Fruit fly (Drosophila melanogaster) whole organism, embryonic: ENCODE data around the gene CG34125.

Source experiments
- Abd-B ChIP-seq: fragments of 200-800 bp; sonication (Bioruptor generic); optimal IDR thresholded peaks from 2 replicates; lab custom pipeline; 2018; ENCODE audit warnings: missing biosample characterization, mild to moderate bottlenecking, missing genetic modification characterization, moderate library complexity
- Bdp1 ChIP-seq: fragments of 200-800 bp; sonication (Bioruptor generic); optimal IDR thresholded peaks from 3 replicates; lab custom pipeline; 2016; ENCODE audit warnings: missing biosample characterization, missing genetic modification characterization
- BtbVII ChIP-seq: fragments of 200-800 bp; sonication (Bioruptor generic); optimal IDR thresholded peaks from 3 replicates; lab custom pipeline; 2017; ENCODE audit warnings: missing biosample characterization, mild to moderate bottlenecking, missing genetic modification characterization
- CG1024 ChIP-seq: fragments of 200-800 bp; sonication (Bioruptor generic); IDR thresholded peaks from 2 replicates; pipeline ENCODE4 v1.3.6; 2022; ENCODE audit warnings: missing biosample characterization, missing genetic modification characterization
- CG10565 ChIP-seq: fragments of 200-800 bp; sonication (Bioruptor generic); optimal IDR thresholded peaks from 3 replicates; lab custom pipeline; 2016; ENCODE audit warnings: missing biosample characterization, mild to moderate bottlenecking, missing genetic modification characterization
- CG10654 ChIP-seq: fragments of 200-800 bp; sonication (Bioruptor generic); optimal IDR thresholded peaks from 2 replicates; lab custom pipeline; 2016; ENCODE audit warnings: missing biosample characterization, missing genetic modification characterization
- CG11093 ChIP-seq: fragments of 200-800 bp; sonication (Bioruptor generic); IDR thresholded peaks from 3 replicates; pipeline ENCODE4 v1.3.6; 2022; ENCODE audit warnings: missing biosample characterization, missing genetic modification characterization
- CG11696 ChIP-seq: fragments of 200-800 bp; sonication (Bioruptor generic); IDR thresholded peaks from 2 replicates; pipeline ENCODE4 v1.3.6; 2022; ENCODE audit warnings: missing biosample characterization, missing genetic modification characterization
- CG14710 ChIP-seq: fragments of 200-800 bp; sonication (Bioruptor generic); optimal IDR thresholded peaks from 3 replicates; lab custom pipeline; 2019; ENCODE audit warnings: missing biosample characterization, mild to moderate bottlenecking, missing genetic modification characterization, moderate library complexity
- CG16815 ChIP-seq: fragments of 200-800 bp; sonication (Bioruptor generic); optimal IDR thresholded peaks from 3 replicates; lab custom pipeline; 2017; ENCODE audit warnings: missing biosample characterization, mild to moderate bottlenecking, missing genetic modification characterization
- CG16863 ChIP-seq: fragments of 200-800 bp; sonication (Bioruptor generic); optimal IDR thresholded peaks from 3 replicates; lab custom pipeline; 2016; ENCODE audit warnings: missing biosample characterization, missing genetic modification characterization
- CG17802 ChIP-seq: fragments of 200-800 bp; sonication (Bioruptor generic); optimal IDR thresholded peaks from 2 replicates; lab custom pipeline; 2018; ENCODE audit warnings: missing biosample characterization, mild to moderate bottlenecking, missing genetic modification characterization, moderate library complexity
- CG18476 ChIP-seq: fragments of 200-800 bp; sonication (Bioruptor generic); optimal IDR thresholded peaks from 2 replicates; lab custom pipeline; 2016; ENCODE audit warnings: missing biosample characterization, mild to moderate bottlenecking, missing genetic modification characterization
- CG2712 ChIP-seq: fragments of 200-800 bp; optimal IDR thresholded peaks from 3 replicates; lab custom pipeline; 2019; ENCODE audit warnings: missing biosample characterization, mild to moderate bottlenecking, missing genetic modification characterization, moderate library complexity
- CG3407 ChIP-seq: fragments of 200-800 bp; sonication (Bioruptor generic); optimal IDR thresholded peaks from 2 replicates; lab custom pipeline; 2018; ENCODE audit warnings: missing biosample characterization, mild to moderate bottlenecking, missing genetic modification characterization
- CG6175 ChIP-seq: fragments of 200-800 bp; sonication (Bioruptor generic); IDR thresholded peaks from 3 replicates; pipeline ENCODE4 v1.3.6; 2022; ENCODE audit warnings: missing biosample characterization, missing genetic modification characterization
- CG6654 ChIP-seq: fragments of 200-800 bp; sonication (Bioruptor generic); optimal IDR thresholded peaks from 2 replicates; lab custom pipeline; 2017; ENCODE audit warnings: missing biosample characterization, mild to moderate bottlenecking, missing genetic modification characterization
- CG7271 ChIP-seq: fragments of 200-800 bp; sonication (Bioruptor generic); optimal IDR thresholded peaks from 2 replicates; lab custom pipeline; 2018; ENCODE audit warnings: missing biosample characterization, mild to moderate bottlenecking, missing genetic modification characterization, moderate library complexity
- CG8089 ChIP-seq: fragments of 200-800 bp; sonication (Bioruptor generic); optimal IDR thresholded peaks from 3 replicates; lab custom pipeline; 2016; ENCODE audit warnings: missing biosample characterization, missing genetic modification characterization
- CG8359 ChIP-seq: fragments of 200-800 bp; sonication (Bioruptor generic); optimal IDR thresholded peaks from 2 replicates; lab custom pipeline; 2017; ENCODE audit warnings: missing biosample characterization, mild to moderate bottlenecking, missing genetic modification characterization, borderline replicate concordance
- CG8765 ChIP-seq: fragments of 200-800 bp; sonication (Bioruptor generic); IDR thresholded peaks from 2 replicates; pipeline ENCODE4 v1.3.6; 2022; ENCODE audit warnings: missing biosample characterization, missing genetic modification characterization
- CoRest ChIP-seq: fragments of 200-800 bp; sonication (Bioruptor generic); optimal IDR thresholded peaks from 3 replicates; lab custom pipeline; 2018; ENCODE audit warnings: missing biosample characterization, mild to moderate bottlenecking, missing genetic modification characterization, moderate library complexity
- CrebB ChIP-seq: fragments of 200-800 bp; sonication (Bioruptor generic); optimal IDR thresholded peaks from 3 replicates; lab custom pipeline; 2018; ENCODE audit warnings: missing biosample characterization, mild to moderate bottlenecking, missing genetic modification characterization
- Dll ChIP-seq: fragments of 200-800 bp; sonication (Bioruptor generic); IDR thresholded peaks from 4 replicates; pipeline ENCODE4 v1.3.6; 2022; ENCODE audit warnings: missing biosample characterization, missing genetic modification characterization; ENCODE audit not compliant: partially characterized antibody
- Ets97D ChIP-seq: fragments of 200-800 bp; sonication (Bioruptor generic); optimal IDR thresholded peaks from 3 replicates; lab custom pipeline; 2016; ENCODE audit warnings: missing biosample characterization, missing genetic modification characterization
- Gug ChIP-seq: fragments of 200-800 bp; sonication (Bioruptor generic); IDR thresholded peaks from 4 replicates; pipeline ENCODE4 v1.3.6; 2022; ENCODE audit warnings: missing biosample characterization, missing genetic modification characterization
- HmgZ ChIP-seq: fragments of 200-800 bp; sonication (Bioruptor generic); optimal IDR thresholded peaks from 2 replicates; lab custom pipeline; 2018; ENCODE audit warnings: missing biosample characterization, mild to moderate bottlenecking, missing genetic modification characterization
- Med ChIP-seq: fragments of 200-800 bp; sonication (Bioruptor generic); peaks from one replicate; lab custom pipeline; 2016; ENCODE audit warnings: missing biosample characterization, missing genetic modification characterization, mild to moderate bottlenecking, inconsistent platforms, moderate library complexity
- Nf-YB ChIP-seq: fragments of 200-800 bp; sonication (Bioruptor generic); optimal IDR thresholded peaks from 3 replicates; lab custom pipeline; 2019; ENCODE audit warnings: missing biosample characterization, mild to moderate bottlenecking, missing genetic modification characterization, moderate library complexity
- Nf-YC ChIP-seq: fragments of 200-800 bp; optimal IDR thresholded peaks from 3 replicates; lab custom pipeline; 2019; ENCODE audit warnings: missing biosample characterization, mild to moderate bottlenecking, missing genetic modification characterization, moderate library complexity
- TFAM ChIP-seq: fragments of 200-800 bp; sonication (Bioruptor generic); optimal IDR thresholded peaks from 2 replicates; lab custom pipeline; 2017; ENCODE audit warnings: missing biosample characterization, missing genetic modification characterization, inconsistent platforms
- al ChIP-seq: fragments of 200-800 bp; sonication (Bioruptor generic); IDR thresholded peaks from 2 replicates; pipeline ENCODE4 v1.3.6; 2022; ENCODE audit warnings: missing biosample characterization, missing genetic modification characterization
- br ChIP-seq: fragments of >200 bp; optimal IDR thresholded peaks from 2 replicates; lab custom pipeline; 2017
- caup ChIP-seq: fragments of 200-800 bp; sonication (Bioruptor generic); optimal IDR thresholded peaks from 3 replicates; lab custom pipeline; 2017; ENCODE audit warnings: missing biosample characterization, mild to moderate bottlenecking, missing genetic modification characterization, moderate library complexity; ENCODE audit not compliant: severe bottlenecking
- ci ChIP-seq: fragments of 200-800 bp; sonication (Bioruptor generic); IDR thresholded peaks from 3 replicates; pipeline ENCODE4 v1.3.6; 2022; ENCODE audit warnings: missing biosample characterization, missing genetic modification characterization
- emc ChIP-seq: fragments of 200-800 bp; sonication (Bioruptor generic); optimal IDR thresholded peaks from 2 replicates; lab custom pipeline; 2016; ENCODE audit warnings: missing biosample characterization, missing genetic modification characterization
- fd64A ChIP-seq: fragments of 200-800 bp; sonication (Bioruptor generic); optimal IDR thresholded peaks from 3 replicates; lab custom pipeline; 2018; ENCODE audit warnings: missing biosample characterization, mild to moderate bottlenecking, missing genetic modification characterization
- h ChIP-seq: fragments of >200 bp; optimal IDR thresholded peaks from 2 replicates; lab custom pipeline; 2017
- hb ChIP-seq: fragments of 200-800 bp; sonication (Bioruptor generic); IDR thresholded peaks from 3 replicates; pipeline ENCODE4 v1.3.6; 2022; ENCODE audit warnings: missing biosample characterization, missing genetic modification characterization; ENCODE audit not compliant: partially characterized antibody
- her ChIP-seq: fragments of 200-800 bp; sonication (Bioruptor generic); optimal IDR thresholded peaks from 2 replicates; lab custom pipeline; 2016; ENCODE audit warnings: missing biosample characterization, missing genetic modification characterization
- inv ChIP-seq: fragments of 200-800 bp; sonication (Bioruptor generic); IDR thresholded peaks from 2 replicates; pipeline ENCODE4 v1.3.6; 2022; ENCODE audit warnings: missing biosample characterization, missing genetic modification characterization; ENCODE audit not compliant: partially characterized antibody
- p53 ChIP-seq: fragments of 200-800 bp; sonication (Bioruptor generic); optimal IDR thresholded peaks from 2 replicates; lab custom pipeline; 2016; ENCODE audit warnings: missing biosample characterization, missing genetic modification characterization
- pan ChIP-seq, 4 experiments: fragments of >200 bp in 3 of 4; fragments of 200-800 bp in 1 of 4; sonication (Bioruptor generic) in 1 of 4; optimal IDR thresholded peaks in 3 of 4; IDR thresholded peaks in 1 of 4; 2 replicates each; pipeline versions ENCODE4 v1.3.6 to Lab custom; 2017 to 2022; ENCODE audit warnings: missing biosample characterization in 2 of 4, missing genetic modification characterization in 2 of 4, mixed read lengths in 1 of 4
- pho ChIP-seq: fragments of 200-800 bp; sonication (Bioruptor generic); optimal IDR thresholded peaks from 2 replicates; lab custom pipeline; 2016; ENCODE audit warnings: missing biosample characterization, missing genetic modification characterization
- salm ChIP-seq: fragments of 200-800 bp; sonication (Bioruptor generic); optimal IDR thresholded peaks from 2 replicates; lab custom pipeline; 2018; ENCODE audit warnings: missing biosample characterization, mild to moderate bottlenecking, missing genetic modification characterization
- sug ChIP-seq: fragments of 200-800 bp; optimal IDR thresholded peaks from 2 replicates; lab custom pipeline; 2019; ENCODE audit warnings: missing biosample characterization, mild to moderate bottlenecking, missing genetic modification characterization, moderate library complexity
- ttk ChIP-seq: fragments of 200-800 bp; sonication (Bioruptor generic); IDR thresholded peaks from 2 replicates; pipeline ENCODE4 v2.1.2; 2022; ENCODE audit warnings: missing biosample characterization, missing genetic modification characterization
- tx ChIP-seq: fragments of 200-800 bp; sonication (Bioruptor generic); optimal IDR thresholded peaks from 2 replicates; lab custom pipeline; 2016; ENCODE audit warnings: missing biosample characterization, missing genetic modification characterization
- wek ChIP-seq: fragments of 200-800 bp; sonication (Bioruptor generic); optimal IDR thresholded peaks from 3 replicates; lab custom pipeline; 2018; ENCODE audit warnings: missing biosample characterization, mild to moderate bottlenecking, missing genetic modification characterization, moderate library complexity

The CG34125 gene

DNA sequence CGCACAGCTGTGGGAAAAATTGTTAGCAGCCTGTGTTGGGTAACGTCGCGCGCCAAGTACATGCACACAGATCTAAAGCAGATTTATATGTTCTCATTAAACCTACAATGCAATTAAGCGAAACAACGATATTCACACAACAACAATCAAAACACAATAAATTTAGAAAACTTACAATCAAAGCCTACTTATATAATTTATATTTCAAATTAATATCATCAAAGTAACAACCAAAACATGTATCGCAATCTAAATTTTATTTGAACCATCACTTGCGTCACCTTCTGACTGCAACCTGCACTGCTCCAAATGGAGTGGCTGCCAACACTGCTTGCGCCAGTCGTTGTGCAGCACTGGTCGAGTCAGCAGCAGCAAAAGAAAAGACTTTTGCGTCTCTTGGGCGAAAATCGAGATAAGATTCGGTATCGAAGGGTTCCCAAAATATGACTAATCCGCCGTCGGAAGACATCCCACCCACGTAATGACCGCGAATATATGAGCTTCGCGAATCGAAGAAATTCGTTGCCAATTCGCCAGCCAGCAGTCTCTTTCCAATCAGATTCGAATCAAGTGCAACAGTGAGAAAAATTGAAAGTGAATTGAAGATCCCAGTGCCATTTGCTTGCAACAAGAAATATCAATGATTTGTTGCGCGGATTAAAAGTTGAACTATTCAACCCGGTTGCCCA lies 15.9 kb downstream of the CG34125 start, which contains the start of the genes CG8892 and CG34126 (continued):
- TF ChIP-seq CG18476 (GFP tag; lab: Kevin White, UChicago) (peak; percentile 96), Bdp1 (peak; percentile 92), Abd-B (GFP tag; lab: Kevin White, UChicago) (peak; percentile 99), al (peak; percentile 97), salm (tag; lab: Kevin White, UChicago) (peak; percentile 87), fd64A (peak; percentile 77), Nf-YB (GFP tag; lab: Kevin White, UChicago) (peak; percentile 81), br (no peak), CG16863 (GFP tag; lab: Kevin White, UChicago) (peak; percentile 95), CG8765 (GFP tag; lab: Robert Waterston, UW) (peak; percentile 94), CrebB (peak; percentile 92), BtbVII (GFP tag; lab: Kevin White, UChicago) (peak; percentile 97), CG6654 (GFP tag; lab: Kevin White, UChicago) (peak; percentile 86), emc (peak; percentile 93), hb (GFP tag; lab: Robert Waterston, UW) (no peak), TFAM (GFP tag; lab: Kevin White, UChicago) (peak; percentile 89), CG7271 (tag; lab: Kevin White, UChicago) (peak; percentile 85), caup (GFP tag; lab: Kevin White, UChicago) (peak; percentile 96), Med (GFP tag; lab: Kevin White, UChicago) (peak; percentile 99), CG11093 (GFP tag; lab: Robert Waterston, UW) (peak; percentile 96), CG10654 (GFP tag; lab: Kevin White, UChicago) (peak; percentile 98), Dll (GFP tag; lab: Robert Waterston, UW) (peak; percentile 53; the same call in 1 of the 4 replicates), ci (peak; percentile 89), CG11696 (GFP tag; lab: Robert Waterston, UW) (peak; percentile 78), CG8359 (GFP tag; lab: Kevin White, UChicago) (peak; percentile 87), inv (GFP tag; lab: Robert Waterston, UW) (no peak), CG17802 (tag; lab: Kevin White, UChicago) (peak; percentile 90), ttk (GFP tag; lab: Robert Waterston, UW) (peak; percentile 93), CG16815 (GFP tag; lab: Kevin White, UChicago) (peak; percentile 99), Gug (GFP tag; lab: Robert Waterston, UW) (peak; percentile 99), CG8089 (GFP tag; lab: Kevin White, UChicago) (peak; percentile 95), pan (optimal IDR thresholded peaks at IDR 0.05; lab: Kevin White, UChicago) (no peak), pan (GFP tag; optimal IDR thresholded peaks at IDR 0.05 in 1 of 2, IDR thresholded peaks at IDR 0.05 in 1 of 2) (peak in 1 of 2 experiments; percentile 94), her (GFP tag; lab: Kevin White, UChicago) (peak; percentile 84), CG2712 (tag; lab: Kevin White, UChicago) (peak; percentile 98), sug (tag; lab: Kevin White, UChicago) (peak; percentile 97), HmgZ (peak; percentile 98), CG14710 (tag; lab: Kevin White, UChicago) (peak; percentile 98), h (no peak), CoRest (peak; percentile 99), wek (GFP tag; lab: Kevin White, UChicago) (peak; percentile 65), p53 (GFP tag; lab: Kevin White, UChicago) (peak; percentile 81), tx (GFP tag; lab: Kevin White, UChicago) (peak; percentile 97), CG3407 (peak; percentile 94), Ets97D (peak; percentile 92), CG1024 (peak; percentile 88), pho (GFP tag; lab: Kevin White, UChicago) (peak; percentile 97), CG10565 (GFP tag; lab: Kevin White, UChicago) (peak; percentile 92), Nf-YC (tag; lab: Kevin White, UChicago) (peak; percentile 92), CG6175 (GFP tag; lab: Robert Waterston, UW) (peak; percentile 92)
